Worm (Caenorhabditis elegans) whole organism, young adult: ENCODE measurements around the gene nduv-3.

ENCODE experiments used
- B0035.1 ChIP-seq: sonication (generic microtip); optimal IDR thresholded peaks from 2 replicates; lab custom pipeline; 2016; ENCODE audit warnings: missing genetic modification characterization, mild to moderate bottlenecking, missing compliant biosample characterization, missing genotype, missing genetic modification reagents
- B0336.3 ChIP-seq: fragments of 200-800 bp; sonication (Bioruptor generic); IDR thresholded peaks from 2 replicates; pipeline ENCODE4 v1.3.6; 2022; ENCODE audit warnings: missing genetic modification characterization, missing compliant biosample characterization
- F10E7.11 ChIP-seq: sonication (generic microtip); optimal IDR thresholded peaks from 2 replicates; lab custom pipeline; 2017; ENCODE audit warnings: mild to moderate bottlenecking, missing genetic modification characterization, moderate library complexity, missing compliant biosample characterization
- F23B12.7 ChIP-seq: sonication (generic microtip); optimal IDR thresholded peaks from 2 replicates; lab custom pipeline; 2017; ENCODE audit warnings: missing genetic modification characterization, mild to moderate bottlenecking, missing compliant biosample characterization, antibody characterized with exemption, moderate library complexity; ENCODE audit not compliant: insufficient read depth
- F37B4.10 ChIP-seq: fragments of 200-800 bp; sonication (Bioruptor generic); IDR thresholded peaks from 2 replicates; pipeline ENCODE4 v1.3.6; 2022; ENCODE audit warnings: missing genetic modification characterization, missing compliant biosample characterization
- F39B2.1 ChIP-seq: fragments of 200-800 bp; sonication (Bioruptor generic); IDR thresholded peaks from 2 replicates; pipeline ENCODE4 v1.3.6; 2022; ENCODE audit warnings: missing genetic modification reagents, missing genetic modification characterization, missing compliant biosample characterization
- F52B5.7 ChIP-seq: sonication (generic microtip); optimal IDR thresholded peaks from 2 replicates; lab custom pipeline; 2016; ENCODE audit warnings: mild to moderate bottlenecking, missing genetic modification characterization, missing compliant biosample characterization
- F57C9.4 ChIP-seq: sonication (generic microtip); optimal IDR thresholded peaks from 2 replicates; lab custom pipeline; 2017; ENCODE audit warnings: mild to moderate bottlenecking, missing genetic modification characterization, missing compliant biosample characterization
- K12H6.12 ChIP-seq: fragments of 200-800 bp; sonication (Bioruptor generic); optimal IDR thresholded peaks from 2 replicates; lab custom pipeline; 2018; ENCODE audit warnings: mild to moderate bottlenecking, missing genetic modification characterization, missing compliant biosample characterization
- Y67H2A.10 ChIP-seq: fragments of 200-800 bp; sonication (Bioruptor generic); conservative IDR thresholded peaks from 2 replicates; pipeline ENCODE4 v1.3.6; 2022; ENCODE audit warnings: missing genetic modification reagents, missing genetic modification characterization, missing compliant biosample characterization
- Y79H2A.3 ChIP-seq: fragments of 200-800 bp; sonication (Bioruptor generic); conservative IDR thresholded peaks from 2 replicates; pipeline ENCODE4 v1.3.6; 2022; ENCODE audit warnings: missing genetic modification reagents, missing genetic modification characterization, missing compliant biosample characterization
- atf-7 ChIP-seq: sonication (generic microtip); optimal IDR thresholded peaks from 2 replicates; lab custom pipeline; 2017; ENCODE audit warnings: mild to moderate bottlenecking, missing genetic modification characterization, missing compliant biosample characterization
- athp-1 ChIP-seq: sonication (generic microtip); optimal IDR thresholded peaks from 2 replicates; lab custom pipeline; 2017; ENCODE audit warnings: mild to moderate bottlenecking, missing genetic modification characterization, missing compliant biosample characterization
- ccch-3 ChIP-seq: fragments of 200-800 bp; sonication (Bioruptor generic); optimal IDR thresholded peaks from 2 replicates; lab custom pipeline; 2018; ENCODE audit warnings: mild to moderate bottlenecking, missing genetic modification characterization, missing compliant biosample characterization
- cebp-2 ChIP-seq: fragments of 200-800 bp; sonication (Bioruptor generic); IDR thresholded peaks from 2 replicates; pipeline ENCODE4 v1.3.6; 2022; ENCODE audit warnings: missing genetic modification characterization, missing compliant biosample characterization
- ceh-40 ChIP-seq: fragments of 200-800 bp; sonication (Bioruptor generic); IDR thresholded peaks from 2 replicates; pipeline ENCODE4 v1.3.6; 2022; ENCODE audit warnings: missing genetic modification characterization, missing compliant biosample characterization
- ceh-58 ChIP-seq: fragments of 200-800 bp; sonication (Bioruptor generic); IDR thresholded peaks from 2 replicates; pipeline ENCODE4 v1.3.6; 2022; ENCODE audit warnings: missing genetic modification characterization, missing compliant biosample characterization
- die-1 ChIP-seq: sonication (generic microtip); optimal IDR thresholded peaks from 2 replicates; lab custom pipeline; 2016; ENCODE audit warnings: missing genotype, mild to moderate bottlenecking, missing genetic modification characterization, missing compliant biosample characterization
- dox-1 ChIP-seq: fragments of 200-800 bp; sonication (Bioruptor generic); IDR thresholded peaks from 2 replicates; pipeline ENCODE4 v1.3.6; 2022; ENCODE audit warnings: missing genetic modification reagents, missing genetic modification characterization, missing compliant biosample characterization
- dpff-1 ChIP-seq: sonication (generic microtip); optimal IDR thresholded peaks from 2 replicates; lab custom pipeline; 2017; ENCODE audit warnings: mild to moderate bottlenecking, missing genetic modification characterization, missing compliant biosample characterization
- ekl-4 ChIP-seq: fragments of 200-800 bp; sonication (Bioruptor generic); IDR thresholded peaks from 2 replicates; pipeline ENCODE4 v1.3.6; 2022; ENCODE audit warnings: missing genetic modification reagents, missing genetic modification characterization, missing compliant biosample characterization
- ets-4 ChIP-seq: fragments of 200-800 bp; sonication (Bioruptor generic); optimal IDR thresholded peaks from 2 replicates; lab custom pipeline; 2018; ENCODE audit warnings: mild to moderate bottlenecking, missing genetic modification characterization, missing compliant biosample characterization
- fkh-3 ChIP-seq: sonication (generic microtip); optimal IDR thresholded peaks from 2 replicates; lab custom pipeline; 2016; ENCODE audit warnings: mild to moderate bottlenecking, missing genetic modification characterization, missing compliant biosample characterization
- hlh-12 ChIP-seq: sonication (generic microtip); optimal IDR thresholded peaks from 2 replicates; lab custom pipeline; 2016; ENCODE audit warnings: missing genetic modification characterization, missing compliant biosample characterization
- hlh-26 ChIP-seq: fragments of 200-800 bp; sonication (Bioruptor generic); conservative IDR thresholded peaks from 2 replicates; pipeline ENCODE4 v1.3.6; 2022; ENCODE audit warnings: missing genetic modification reagents, missing genetic modification characterization, missing compliant biosample characterization
- lag-1 ChIP-seq: fragments of 200-800 bp; sonication (Bioruptor generic); IDR thresholded peaks from 2 replicates; pipeline ENCODE4 v1.3.6; 2022; ENCODE audit warnings: missing genetic modification reagents, missing genetic modification characterization, missing compliant biosample characterization
- lin-54 ChIP-seq: fragments of 200-800 bp; sonication (Bioruptor generic); optimal IDR thresholded peaks from 2 replicates; lab custom pipeline; 2018; ENCODE audit warnings: mild to moderate bottlenecking, missing genetic modification characterization, missing compliant biosample characterization
- lsy-27 ChIP-seq: sonication (generic microtip); optimal IDR thresholded peaks from 2 replicates; lab custom pipeline; 2017; ENCODE audit warnings: missing genetic modification characterization, mild to moderate bottlenecking, missing compliant biosample characterization, antibody characterized with exemption, missing genotype, borderline replicate concordance; ENCODE audit not compliant: insufficient read depth
- madf-6 ChIP-seq: fragments of 200-800 bp; sonication (Bioruptor generic); IDR thresholded peaks from 2 replicates; pipeline ENCODE4 v1.3.6; 2022; ENCODE audit warnings: missing genetic modification reagents, missing genetic modification characterization, missing compliant biosample characterization
- mel-28 ChIP-seq: sonication (generic microtip); optimal IDR thresholded peaks from 2 replicates; lab custom pipeline; 2016; ENCODE audit warnings: borderline replicate concordance, mild to moderate bottlenecking, missing genetic modification characterization, missing compliant biosample characterization
- mxl-1 ChIP-seq: sonication (generic microtip); optimal IDR thresholded peaks from 2 replicates; lab custom pipeline; 2016; ENCODE audit warnings: missing genetic modification characterization, missing compliant biosample characterization
- nfya-2 ChIP-seq: fragments of 200-800 bp; sonication (Bioruptor generic); IDR thresholded peaks from 2 replicates; pipeline ENCODE4 v1.3.6; 2022; ENCODE audit warnings: missing genetic modification reagents, missing genetic modification characterization, missing compliant biosample characterization
- nfyb-1 ChIP-seq: fragments of 200-800 bp; sonication (Bioruptor generic); IDR thresholded peaks from 2 replicates; pipeline ENCODE4 v1.3.6; 2022; ENCODE audit warnings: missing genetic modification reagents, missing genetic modification characterization, missing compliant biosample characterization
- nhr-80 ChIP-seq: sonication (generic microtip); optimal IDR thresholded peaks from 2 replicates; lab custom pipeline; 2016; ENCODE audit warnings: missing genetic modification characterization, missing compliant biosample characterization
- nhr-90 ChIP-seq: sonication (generic microtip); optimal IDR thresholded peaks from 2 replicates; lab custom pipeline; 2016; ENCODE audit warnings: missing genotype, mild to moderate bottlenecking, missing genetic modification characterization, missing compliant biosample characterization
- rec-8 ChIP-seq, 2 experiments: sonication (generic microtip); optimal IDR thresholded peaks; 2 replicates each; lab custom pipeline; 2016; ENCODE audit warnings: mild to moderate bottlenecking in 2 of 2, missing genetic modification characterization in 2 of 2, missing genetic modification reagents in 2 of 2, missing genotype in 2 of 2, missing biosample characterization in 1 of 2, missing compliant biosample characterization in 1 of 2, moderate library complexity in 1 of 2
- repo-1 ChIP-seq: sonication (generic microtip); optimal IDR thresholded peaks from 2 replicates; lab custom pipeline; 2017; ENCODE audit warnings: mild to moderate bottlenecking, missing genetic modification characterization, missing compliant biosample characterization
- sdz-38 ChIP-seq: sonication (generic microtip); optimal IDR thresholded peaks from 2 replicates; lab custom pipeline; 2016; ENCODE audit warnings: missing genotype, missing genetic modification characterization, missing compliant biosample characterization
- snpc-1.3 ChIP-seq: sonication (generic microtip); optimal IDR thresholded peaks from 2 replicates; lab custom pipeline; 2017; ENCODE audit warnings: missing genetic modification characterization, mild to moderate bottlenecking, missing compliant biosample characterization, antibody characterized with exemption, moderate library complexity, missing genotype, missing genetic modification reagents; ENCODE audit not compliant: insufficient read depth
- somi-1 ChIP-seq: fragments of 200-800 bp; sonication (Bioruptor generic); optimal IDR thresholded peaks from 2 replicates; lab custom pipeline; 2018; ENCODE audit warnings: mild to moderate bottlenecking, missing genetic modification characterization, missing compliant biosample characterization
- zfh-2 ChIP-seq: fragments of 200-800 bp; sonication (Bioruptor generic); conservative IDR thresholded peaks from 2 replicates; pipeline ENCODE4 v1.3.6; 2022; ENCODE audit warnings: missing genetic modification reagents, missing genetic modification characterization, missing compliant biosample characterization
- ztf-26 ChIP-seq: sonication (generic microtip); optimal IDR thresholded peaks from 2 replicates; lab custom pipeline; 2017; ENCODE audit warnings: missing genetic modification characterization, missing compliant biosample characterization
- ztf-28 ChIP-seq: fragments of 200-800 bp; sonication (Bioruptor generic); IDR thresholded peaks from 2 replicates; pipeline ENCODE4 v1.3.6; 2022; ENCODE audit warnings: missing genetic modification reagents, missing genetic modification characterization, missing compliant biosample characterization
- ztf-3 ChIP-seq: fragments of 200-800 bp; sonication (Bioruptor generic); optimal IDR thresholded peaks from 2 replicates; lab custom pipeline; 2018; ENCODE audit warnings: mild to moderate bottlenecking, missing genetic modification characterization, missing compliant biosample characterization

Gene nduv-3

DNA sequence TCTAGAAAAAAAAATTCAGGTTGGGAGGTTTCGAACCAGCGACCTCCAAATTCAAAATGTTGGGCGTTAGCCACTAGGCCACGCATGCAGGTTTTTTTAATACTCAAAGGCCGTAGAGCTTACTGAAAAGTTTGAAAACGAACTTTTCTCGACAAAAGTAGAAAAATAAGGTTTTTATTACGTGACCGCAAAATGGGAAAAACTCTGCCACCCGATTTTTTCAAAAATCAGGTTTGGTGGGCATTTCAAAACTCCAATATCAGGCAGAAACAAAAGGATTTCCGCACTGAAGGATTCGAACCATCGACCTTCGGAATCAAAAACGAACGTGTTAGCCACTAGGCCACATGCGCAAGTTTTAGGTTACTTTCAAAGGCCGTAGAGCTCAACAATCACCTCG is 17.6 kb downstream of the nduv-3 start (continued):
- TF ChIP-seq nfyb-1 (GFP tag; lab: Robert Waterston, UW), result no peak
- TF ChIP-seq F57C9.4 (tag; lab: Kevin White, UChicago), result no peak
- no peak for TF ChIP-seq lsy-27 (tag; lab: Kevin White, UChicago)
- TF ChIP-seq atf-7 (tag; lab: Kevin White, UChicago), result no peak
- no peak for TF ChIP-seq ceh-40
- no peak for TF ChIP-seq K12H6.12 (tag; lab: Kevin White, UChicago)
- peak; percentile 41 for TF ChIP-seq repo-1
- TF ChIP-seq snpc-1.3 (tag; lab: Kevin White, UChicago), result no peak
- no peak for TF ChIP-seq F37B4.10 (GFP tag; lab: Robert Waterston, UW)
- TF ChIP-seq sdz-38, result no peak
- TF ChIP-seq mxl-1 (tag; lab: Kevin White, UChicago), result no peak
- peak; percentile 23 for TF ChIP-seq F23B12.7 (tag; lab: Kevin White, UChicago)
- TF ChIP-seq ekl-4 (GFP tag; lab: Robert Waterston, UW), result no peak
- no peak for TF ChIP-seq dpff-1 (tag; lab: Kevin White, UChicago)
- no peak for TF ChIP-seq ceh-58 (GFP tag; lab: Robert Waterston, UW)
- TF ChIP-seq rec-8 (tag; optimal IDR thresholded peaks at IDR 0.05; lab: Kevin White, UChicago), result peak in 1 of 2 experiments; percentile 47
- no peak for TF ChIP-seq fkh-3 (tag; lab: Kevin White, UChicago)
- TF ChIP-seq nhr-90, result peak; percentile 56
- TF ChIP-seq ccch-3, result no peak
- TF ChIP-seq hlh-26 (GFP tag; lab: Robert Waterston, UW), result no peak
- TF ChIP-seq B0035.1, result no peak
- TF ChIP-seq hlh-12 (tag; lab: Kevin White, UChicago), result no peak
- TF ChIP-seq ets-4, result no peak
- no peak for TF ChIP-seq ztf-28 (GFP tag; lab: Robert Waterston, UW)
- TF ChIP-seq nfya-2 (GFP tag; lab: Robert Waterston, UW), result no peak
- no peak for TF ChIP-seq nhr-80 (tag; lab: Kevin White, UChicago)
- no peak for TF ChIP-seq Y79H2A.3 (GFP tag; lab: Robert Waterston, UW)
- TF ChIP-seq cebp-2 (GFP tag; lab: Robert Waterston, UW), result no peak
- no peak for TF ChIP-seq Y67H2A.10 (GFP tag; lab: Robert Waterston, UW)
- no peak for TF ChIP-seq lag-1 (GFP tag; lab: Robert Waterston, UW)
- TF ChIP-seq die-1, result peak; percentile 65
- no peak for TF ChIP-seq ztf-26 (tag; lab: Kevin White, UChicago)
- no peak for TF ChIP-seq somi-1
- peak; percentile 31; the same call in 1 of the 2 replicates for TF ChIP-seq dox-1 (GFP tag; lab: Robert Waterston, UW)
- TF ChIP-seq F10E7.11 (tag; lab: Kevin White, UChicago), result no peak
- peak; percentile 42; the same call in 1 of the 2 replicates for TF ChIP-seq madf-6
- TF ChIP-seq mel-28 (tag; lab: Kevin White, UChicago), result no peak
- TF ChIP-seq zfh-2 (GFP tag; lab: Robert Waterston, UW), result no peak
- peak; percentile 14; the same call in 1 of the 2 replicates for TF ChIP-seq B0336.3 (GFP tag; lab: Robert Waterston, UW)
- peak; percentile 32 for TF ChIP-seq athp-1 (tag; lab: Kevin White, UChicago)
- TF ChIP-seq ztf-3, result no peak
- peak; percentile 25 for TF ChIP-seq F52B5.7 (tag; lab: Kevin White, UChicago)
- TF ChIP-seq lin-54, result peak; percentile 17
- no peak for TF ChIP-seq F39B2.1 (GFP tag; lab: Robert Waterston, UW)
